1 worm cellular context compared by ENCODE assay signal in genomic region chrII:5334628-5335027, ce11.
TF ChIP-seq lines count a peak whose summit lies in the region.

No protein-coding gene starts in this region.

TF ChIP-seq in whole organism, L1 larva, 84 proteins besides CTCF, POLR2A, EP300 and RAD21 (continued from another document):
- TF ChIP-seq fkh-8 (tag; optimal IDR thresholded peaks at IDR 0.05; lab: Kevin White, UChicago) = peak; percentile 92
TF ChIP-seq in whole organism, L1 larva: peak in this region for 10.
